Worm (Caenorhabditis elegans) whole organism, L3 larva: Measurements from ENCODE around the gene K08F9.1.

Experiments used
- R02D3.7 ChIP-seq: fragments of 150-350 bp; optimal IDR thresholded peaks from 2 replicates; lab custom pipeline; 2014; ENCODE audit warnings: missing biosample characterization, missing genetic modification characterization
- ZK546.5 ChIP-seq: sonication (generic microtip); optimal IDR thresholded peaks from 2 replicates; lab custom pipeline; 2017; ENCODE audit warnings: missing biosample characterization, missing genetic modification characterization
- aly-2 ChIP-seq: fragments of 150-350 bp; optimal IDR thresholded peaks from 2 replicates; lab custom pipeline; 2014; ENCODE audit warnings: missing biosample characterization, missing genetic modification characterization
- ama-1 ChIP-seq: fragments of 150-350 bp; optimal IDR thresholded peaks from 2 replicates; lab custom pipeline; 2018
- ceh-16 ChIP-seq: sonication (generic microtip); optimal IDR thresholded peaks from 2 replicates; lab custom pipeline; 2017; ENCODE audit warnings: missing biosample characterization, missing genetic modification characterization
- ceh-28 ChIP-seq: fragments of 150-350 bp; optimal IDR thresholded peaks from 2 replicates; lab custom pipeline; 2014; ENCODE audit warnings: missing biosample characterization, missing genetic modification reagents, missing genetic modification characterization
- ceh-82 ChIP-seq: fragments of 150-350 bp; optimal IDR thresholded peaks from 2 replicates; lab custom pipeline; 2014; ENCODE audit warnings: missing biosample characterization, missing genetic modification characterization
- daf-12 ChIP-seq: fragments of 150-350 bp; optimal IDR thresholded peaks from 2 replicates; lab custom pipeline; 2014; ENCODE audit warnings: missing biosample characterization, missing genetic modification reagents, missing genetic modification characterization
- egl-27 ChIP-seq: sonication (generic microtip); optimal IDR thresholded peaks from 4 replicates; lab custom pipeline; 2017; ENCODE audit warnings: missing biosample characterization, missing genetic modification reagents, missing genetic modification characterization
- elt-1 ChIP-seq: fragments of 150-350 bp; optimal IDR thresholded peaks from 2 replicates; lab custom pipeline; 2014; ENCODE audit warnings: missing biosample characterization, missing genetic modification characterization
- elt-2 ChIP-seq: sonication (generic microtip); optimal IDR thresholded peaks from 2 replicates; lab custom pipeline; 2016; ENCODE audit warnings: missing genetic modification reagents, mild to moderate bottlenecking, missing genetic modification characterization, missing compliant biosample characterization
- elt-3 ChIP-seq, 3 experiments: fragments of 150-350 bp in 1 of 3; sonication (generic microtip) in 2 of 3; optimal IDR thresholded peaks; 2 replicates in 2 of 3; 4 replicates in 1 of 3; lab custom pipeline; 2014 to 2017; ENCODE audit warnings: missing biosample characterization in 3 of 3, missing genetic modification characterization in 3 of 3
- eor-1 ChIP-seq, 2 experiments: fragments of 150-350 bp; optimal IDR thresholded peaks; 2 replicates each; lab custom pipeline; 2014 to 2018; ENCODE audit warnings: missing biosample characterization in 2 of 2, missing genetic modification characterization in 2 of 2
- fkh-10 ChIP-seq: sonication (generic microtip); optimal IDR thresholded peaks from 2 replicates; lab custom pipeline; 2017; ENCODE audit warnings: missing biosample characterization, missing genetic modification reagents, missing genetic modification characterization
- fkh-2 ChIP-seq: fragments of 150-350 bp; optimal IDR thresholded peaks from 2 replicates; lab custom pipeline; 2014; ENCODE audit warnings: missing biosample characterization, missing genetic modification reagents, missing genetic modification characterization
- fos-1 ChIP-seq: fragments of 150-350 bp; optimal IDR thresholded peaks from 2 replicates; lab custom pipeline; 2014; ENCODE audit warnings: missing biosample characterization, missing genetic modification characterization
- hmg-11 ChIP-seq: sonication (generic microtip); optimal IDR thresholded peaks from 2 replicates; lab custom pipeline; 2016; ENCODE audit warnings: missing genetic modification characterization, missing compliant biosample characterization
- jun-1 ChIP-seq: fragments of 150-350 bp; optimal IDR thresholded peaks from 2 replicates; lab custom pipeline; 2014; ENCODE audit warnings: missing biosample characterization, missing genetic modification reagents, missing genetic modification characterization
- lin-15B ChIP-seq: fragments of 150-350 bp; optimal IDR thresholded peaks from 2 replicates; lab custom pipeline; 2014; ENCODE audit warnings: missing biosample characterization, missing genetic modification characterization
- lin-39 ChIP-seq: fragments of 150-350 bp; optimal IDR thresholded peaks from 2 replicates; lab custom pipeline; 2018; ENCODE audit warnings: missing biosample characterization, missing genetic modification reagents, missing genetic modification characterization
- lsy-12 ChIP-seq: sonication (generic microtip); optimal IDR thresholded peaks from 2 replicates; lab custom pipeline; 2016; ENCODE audit warnings: mild to moderate bottlenecking, missing genetic modification characterization, missing compliant biosample characterization
- mdl-1 ChIP-seq: fragments of 150-350 bp; optimal IDR thresholded peaks from 2 replicates; lab custom pipeline; 2014; ENCODE audit warnings: missing biosample characterization, missing genetic modification characterization
- mml-1 ChIP-seq: fragments of 150-350 bp; sonication (generic microtip); optimal IDR thresholded peaks from 3 replicates; lab custom pipeline; 2014; ENCODE audit warnings: missing biosample characterization, missing genetic modification characterization
- nfya-1 ChIP-seq: sonication (generic microtip); optimal IDR thresholded peaks from 2 replicates; lab custom pipeline; 2017; ENCODE audit warnings: missing genetic modification characterization, mild to moderate bottlenecking, missing compliant biosample characterization, antibody characterized with exemption, moderate library complexity; ENCODE audit not compliant: insufficient read depth
- nhr-11 ChIP-seq: fragments of 150-350 bp; optimal IDR thresholded peaks from 2 replicates; lab custom pipeline; 2014; ENCODE audit warnings: missing biosample characterization, missing genetic modification characterization
- nhr-12 ChIP-seq: fragments of 150-350 bp; optimal IDR thresholded peaks from 2 replicates; lab custom pipeline; 2014; ENCODE audit warnings: missing biosample characterization, missing genetic modification characterization
- nhr-23 ChIP-seq: fragments of 150-350 bp; optimal IDR thresholded peaks from 2 replicates; lab custom pipeline; 2014; ENCODE audit warnings: missing biosample characterization, missing genetic modification reagents, missing genetic modification characterization
- nhr-237 ChIP-seq: fragments of 150-350 bp; optimal IDR thresholded peaks from 2 replicates; lab custom pipeline; 2014; ENCODE audit warnings: missing biosample characterization, missing genetic modification characterization
- nhr-25 ChIP-seq: sonication (generic microtip); optimal IDR thresholded peaks from 2 replicates; lab custom pipeline; 2017; ENCODE audit warnings: missing biosample characterization, missing genetic modification characterization
- nhr-28 ChIP-seq: fragments of 150-350 bp; optimal IDR thresholded peaks from 2 replicates; lab custom pipeline; 2014; ENCODE audit warnings: missing biosample characterization, missing genetic modification characterization
- nhr-67 ChIP-seq: fragments of 150-350 bp; optimal IDR thresholded peaks from 2 replicates; lab custom pipeline; 2014; ENCODE audit warnings: missing biosample characterization, missing genetic modification characterization
- nhr-76 ChIP-seq: fragments of 150-350 bp; sonication (generic microtip); optimal IDR thresholded peaks from 5 replicates; lab custom pipeline; 2014; ENCODE audit warnings: missing biosample characterization, missing genetic modification characterization
- nhr-77 ChIP-seq: fragments of 150-350 bp; optimal IDR thresholded peaks from 2 replicates; lab custom pipeline; 2014; ENCODE audit warnings: missing biosample characterization, missing genetic modification characterization
- pha-4 ChIP-seq: fragments of 150-350 bp; optimal IDR thresholded peaks from 2 replicates; lab custom pipeline; 2014; ENCODE audit warnings: missing biosample characterization, missing genetic modification reagents, missing genetic modification characterization
- pqm-1 ChIP-seq: fragments of 150-350 bp; optimal IDR thresholded peaks from 2 replicates; lab custom pipeline; 2017; ENCODE audit warnings: missing biosample characterization, missing genetic modification characterization, inconsistent platforms
- sea-2 ChIP-seq: fragments of 150-350 bp; sonication (generic microtip); optimal IDR thresholded peaks from 4 replicates; lab custom pipeline; 2014; ENCODE audit warnings: missing biosample characterization, missing genetic modification reagents, missing genetic modification characterization
- skn-1 ChIP-seq: fragments of 150-350 bp; optimal IDR thresholded peaks from 2 replicates; lab custom pipeline; 2014; ENCODE audit warnings: missing biosample characterization, missing genetic modification characterization
- snpc-4 ChIP-seq: fragments of 150-350 bp; optimal IDR thresholded peaks from 2 replicates; lab custom pipeline; 2014; ENCODE audit warnings: missing biosample characterization, missing genetic modification characterization
- tbx-2 ChIP-seq: sonication (generic microtip); optimal IDR thresholded peaks from 2 replicates; lab custom pipeline; 2016; ENCODE audit warnings: mild to moderate bottlenecking, missing genetic modification characterization, missing compliant biosample characterization
- unc-39 ChIP-seq: sonication (generic microtip); optimal IDR thresholded peaks from 4 replicates; lab custom pipeline; 2017; ENCODE audit warnings: missing biosample characterization, missing genetic modification characterization
- unc-62 ChIP-seq: fragments of 150-350 bp; sonication (generic microtip); optimal IDR thresholded peaks from 4 replicates; lab custom pipeline; 2014; ENCODE audit warnings: missing biosample characterization, missing genetic modification reagents, missing genetic modification characterization
- ztf-11 ChIP-seq: fragments of 150-350 bp; optimal IDR thresholded peaks from 2 replicates; lab custom pipeline; 2014; ENCODE audit warnings: missing biosample characterization, missing genetic modification characterization
- ztf-4 ChIP-seq: fragments of 150-350 bp; optimal IDR thresholded peaks from 2 replicates; lab custom pipeline; 2014; ENCODE audit warnings: missing biosample characterization, missing genetic modification characterization

K08F9.1 gene

DNA sequence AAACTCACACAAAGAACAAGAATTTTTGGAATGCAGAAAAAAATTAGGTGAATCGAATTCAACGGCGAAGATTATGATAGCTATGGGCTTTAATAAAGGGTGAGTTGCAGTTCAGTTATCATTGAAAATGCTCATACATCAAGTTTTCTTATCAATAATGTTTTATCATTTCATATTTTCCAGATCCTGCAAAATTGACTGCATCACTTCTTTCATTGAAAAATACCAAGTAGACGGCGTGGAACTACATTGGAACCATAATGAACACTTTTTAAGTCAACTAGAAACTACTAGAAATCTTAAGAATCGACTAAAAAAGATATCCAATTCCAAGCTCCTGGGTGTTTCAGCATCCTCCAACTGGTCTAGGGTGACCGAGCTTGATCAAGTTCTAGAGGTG lies at the start of gene K08F9.1:
Gene K08F9.1 (minus strand): TSS at position 101 of the 400 bp plus-strand sequence.
- TF ChIP-seq ZK546.5 (tag; lab: Kevin White, UChicago) (no peak), fkh-2 (tag; lab: Kevin White, UChicago) (no peak), fkh-10 (no peak), lin-15B (no peak), lin-39 (no peak), nhr-76 (no peak), aly-2 (tag; lab: Kevin White, UChicago) (no peak), fos-1 (no peak), ama-1 (lab: Kevin White, UChicago) (no peak)
- TF ChIP-seq, all 47 proteins: peak for 0

DNA sequence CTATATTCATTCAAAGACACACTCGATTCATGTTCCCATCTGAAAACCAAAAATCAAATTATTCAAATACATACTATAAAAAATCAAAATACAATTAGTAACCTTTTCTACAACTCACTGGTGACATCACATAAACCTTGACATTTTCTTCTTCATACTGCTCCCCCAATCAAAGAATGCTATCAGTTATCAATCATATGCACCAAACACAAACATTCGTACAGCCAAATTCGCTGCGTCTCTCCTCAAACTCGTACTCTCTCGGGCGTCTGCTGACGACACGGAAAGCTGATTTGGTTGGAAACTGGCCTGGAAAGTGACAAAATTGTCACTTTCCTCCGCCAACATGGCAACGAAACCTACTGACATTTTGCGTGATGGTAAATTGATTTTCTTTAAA lies 49.2 kb upstream of the K08F9.1 start, which contains the start of gene plc-2:
Gene plc-2 (plus strand): TSS at position 196 of the 400 bp plus-strand sequence.
- TF ChIP-seq snpc-4 (tag; lab: Kevin White, UChicago): no peak
- peak; percentile 78 for TF ChIP-seq pqm-1
- TF ChIP-seq pha-4 (tag; lab: Kevin White, UChicago): peak; percentile 44
- no peak for TF ChIP-seq mdl-1 (tag; lab: Kevin White, UChicago)
- TF ChIP-seq jun-1 (tag; lab: Kevin White, UChicago): peak; percentile 47
- TF ChIP-seq nhr-67 (tag; lab: Kevin White, UChicago): no peak
- peak; percentile 82 for TF ChIP-seq elt-2

DNA sequence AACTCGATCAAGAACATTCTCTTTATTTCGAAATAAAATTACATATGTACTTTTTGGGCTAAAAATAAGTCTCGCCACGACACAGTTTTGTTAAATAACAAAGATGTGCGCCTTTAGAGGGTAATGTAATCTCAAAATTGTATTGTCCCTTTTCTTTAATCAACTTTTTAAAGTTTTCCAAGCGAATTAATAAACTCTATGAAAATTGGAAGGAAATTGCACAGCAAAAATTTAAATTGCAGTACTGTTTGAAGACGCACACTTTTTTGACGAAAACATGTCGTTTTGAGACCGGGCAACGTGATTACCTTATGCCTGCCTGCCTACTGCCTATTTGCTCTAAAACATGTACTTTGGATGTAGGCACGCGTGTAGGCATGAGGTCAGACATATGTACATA lies 48.8 kb upstream of the K08F9.1 start:
- no peak for TF ChIP-seq nhr-77 (tag; lab: Kevin White, UChicago)
- no peak for TF ChIP-seq unc-62 (GFP tag; lab: Kevin White, UChicago)
- TF ChIP-seq lsy-12 (tag; lab: Kevin White, UChicago): no peak
- TF ChIP-seq snpc-4 (tag; lab: Kevin White, UChicago): no peak
- TF ChIP-seq nhr-25 (tag; lab: Kevin White, UChicago): no peak
- TF ChIP-seq ceh-28 (tag; lab: Kevin White, UChicago): no peak
- no peak for TF ChIP-seq elt-3 (tag; optimal IDR thresholded peaks at IDR 0.05; lab: Kevin White, UChicago)
- no peak for TF ChIP-seq nhr-76
- no peak for TF ChIP-seq ceh-82 (tag; lab: Kevin White, UChicago)
- no peak for TF ChIP-seq jun-1 (tag; lab: Kevin White, UChicago)
- TF ChIP-seq ceh-16: no peak
- TF ChIP-seq eor-1 (tag; optimal IDR thresholded peaks at IDR 0.05; lab: Kevin White, UChicago): no peak
- TF ChIP-seq elt-2: no peak
- TF ChIP-seq pha-4 (tag; lab: Kevin White, UChicago): no peak

DNA sequence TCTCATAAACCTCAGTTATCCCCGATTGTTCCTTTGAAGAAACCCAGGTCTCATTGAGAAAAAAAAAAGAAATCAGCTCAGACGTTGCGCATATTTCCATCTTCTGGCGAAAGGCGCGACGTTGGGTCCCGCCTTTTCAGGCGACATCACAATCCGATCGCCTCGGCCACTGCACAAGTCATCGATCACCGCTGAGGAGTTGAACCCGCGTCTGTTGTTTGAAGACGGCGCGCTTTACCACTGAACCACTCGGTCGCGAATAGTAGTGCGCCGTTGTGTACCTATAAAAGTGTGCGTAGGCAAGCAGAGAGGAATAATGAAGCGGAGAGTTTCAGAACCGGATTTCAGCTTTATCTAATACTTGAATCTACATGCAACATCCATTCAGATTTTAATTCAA lies 47.7 kb upstream of the K08F9.1 start, which contains the start of gene Y75B12B.11:
Gene Y75B12B.11 (plus strand): TSS at position 394 of the 400 bp plus-strand sequence.
- TF ChIP-seq nhr-76: no peak
- TF ChIP-seq nhr-67 (tag; lab: Kevin White, UChicago): no peak
- peak; percentile 72 for TF ChIP-seq ztf-4
- TF ChIP-seq ceh-16: no peak
- TF ChIP-seq pqm-1: peak; percentile 42
- TF ChIP-seq ztf-11 (tag; lab: Kevin White, UChicago): no peak
- TF ChIP-seq nhr-237 (tag; lab: Kevin White, UChicago): no peak
- TF ChIP-seq fkh-10: no peak
- TF ChIP-seq tbx-2 (tag; lab: Kevin White, UChicago): peak; percentile 82
- TF ChIP-seq lin-15B: peak; percentile 54
- peak; percentile 84 for TF ChIP-seq nhr-25 (tag; lab: Kevin White, UChicago)
- peak; percentile 61 for TF ChIP-seq fos-1
- TF ChIP-seq sea-2 (GFP tag; lab: Kevin White, UChicago): no peak
- peak; percentile 76 for TF ChIP-seq lin-39
- peak; percentile 45 for TF ChIP-seq nhr-23 (tag; lab: Kevin White, UChicago)
- no peak for TF ChIP-seq R02D3.7 (tag; lab: Kevin White, UChicago)
- no peak for TF ChIP-seq mdl-1 (tag; lab: Kevin White, UChicago)
- peak; percentile 94 for TF ChIP-seq ama-1 (lab: Kevin White, UChicago)
- peak; percentile 10 for TF ChIP-seq ceh-82 (tag; lab: Kevin White, UChicago)
- no peak for TF ChIP-seq elt-3 (tag; optimal IDR thresholded peaks at IDR 0.05; lab: Kevin White, UChicago)
- TF ChIP-seq fkh-2 (tag; lab: Kevin White, UChicago): no peak
- TF ChIP-seq mml-1 (tag; lab: Kevin White, UChicago): no peak
- no peak for TF ChIP-seq nhr-28 (tag; lab: Kevin White, UChicago)
- no peak for TF ChIP-seq ZK546.5 (tag; lab: Kevin White, UChicago)
- TF ChIP-seq unc-39 (tag; lab: Kevin White, UChicago): no peak
- peak; percentile 71 for TF ChIP-seq nfya-1 (tag; lab: Kevin White, UChicago)
- TF ChIP-seq skn-1: peak; percentile 81
- peak; percentile 87 for TF ChIP-seq lsy-12 (tag; lab: Kevin White, UChicago)
- TF ChIP-seq elt-2: peak; percentile 69
- no peak for TF ChIP-seq nhr-11 (tag; lab: Kevin White, UChicago)
- no peak for TF ChIP-seq unc-62 (GFP tag; lab: Kevin White, UChicago)
- TF ChIP-seq nhr-12 (tag; lab: Kevin White, UChicago): no peak
- no peak for TF ChIP-seq ceh-28 (tag; lab: Kevin White, UChicago)
- TF ChIP-seq hmg-11 (tag; lab: Kevin White, UChicago): peak; percentile 76
- no peak for TF ChIP-seq elt-1 (tag; lab: Kevin White, UChicago)
- no peak for TF ChIP-seq daf-12
- peak; percentile 34 for TF ChIP-seq nhr-77 (tag; lab: Kevin White, UChicago)
- no peak for TF ChIP-seq eor-1 (tag; optimal IDR thresholded peaks at IDR 0.05; lab: Kevin White, UChicago)
- TF ChIP-seq pha-4 (tag; lab: Kevin White, UChicago): peak; percentile 74
- no peak for TF ChIP-seq egl-27 (tag; lab: Kevin White, UChicago)
- peak; percentile 45 for TF ChIP-seq aly-2 (tag; lab: Kevin White, UChicago)
- peak; percentile 40 for TF ChIP-seq jun-1 (tag; lab: Kevin White, UChicago)
- no peak for TF ChIP-seq snpc-4 (tag; lab: Kevin White, UChicago)
